Worm (Caenorhabditis elegans) whole organism, L1 larva: ENCODE measurements around the gene cpr-8.
A peak's percentile ranks its signal among the peaks of the same experiment; 100 is the strongest.

Source experiments
- Y116A8C.19 ChIP-seq: sonication (generic microtip); optimal IDR thresholded peaks from 2 replicates; lab custom pipeline; 2016; ENCODE audit warnings: missing compliant biosample characterization, missing genetic modification characterization, borderline replicate concordance
- aha-1 ChIP-seq: fragments of 150-350 bp; optimal IDR thresholded peaks from 2 replicates; lab custom pipeline; 2014; ENCODE audit warnings: missing biosample characterization, missing genetic modification characterization
- alr-1 ChIP-seq: fragments of 200-800 bp; sonication (Bioruptor generic); optimal IDR thresholded peaks from 2 replicates; lab custom pipeline; 2018; ENCODE audit warnings: borderline replicate concordance, mild to moderate bottlenecking, missing genetic modification characterization, missing compliant biosample characterization
- aly-2 ChIP-seq: fragments of 150-350 bp; optimal IDR thresholded peaks from 2 replicates; lab custom pipeline; 2014; ENCODE audit warnings: missing biosample characterization, missing genetic modification characterization
- ama-1 ChIP-seq: fragments of 150-350 bp; optimal IDR thresholded peaks from 2 replicates; lab custom pipeline; 2014
- blmp-1 ChIP-seq: fragments of 150-350 bp; optimal IDR thresholded peaks from 2 replicates; lab custom pipeline; 2014; ENCODE audit warnings: missing biosample characterization, missing genetic modification characterization
- ceh-8 ChIP-seq: fragments of 200-800 bp; sonication (Bioruptor generic); optimal IDR thresholded peaks from 2 replicates; lab custom pipeline; 2018; ENCODE audit warnings: mild to moderate bottlenecking, missing genetic modification characterization, moderate library complexity, missing compliant biosample characterization
- ceh-82 ChIP-seq, 3 experiments: fragments of 150-350 bp in 1 of 3; sonication (generic microtip) in 2 of 3; optimal IDR thresholded peaks; 2 replicates each; lab custom pipeline; 2014 to 2017; ENCODE audit warnings: missing biosample characterization in 3 of 3, missing genetic modification characterization in 3 of 3
- ceh-88 ChIP-seq: fragments of 200-800 bp; sonication (Bioruptor generic); IDR thresholded peaks from 2 replicates; pipeline ENCODE4 v1.3.6; 2022; ENCODE audit warnings: missing genetic modification characterization, missing compliant biosample characterization
- dpl-1 ChIP-seq, 3 experiments: fragments of 150-350 bp in 2 of 3; sonication (generic microtip) in 1 of 3; optimal IDR thresholded peaks; 2 replicates each; lab custom pipeline; 2014 to 2017; ENCODE audit warnings: missing biosample characterization in 3 of 3, missing genetic modification characterization in 3 of 3, missing genetic modification reagents in 3 of 3
- egl-13 ChIP-seq: sonication (generic microtip); optimal IDR thresholded peaks from 2 replicates; lab custom pipeline; 2016; ENCODE audit warnings: missing genotype, missing genetic modification reagents, missing genetic modification characterization, missing compliant biosample characterization
- elt-2 ChIP-seq: sonication (generic microtip); optimal IDR thresholded peaks from 2 replicates; lab custom pipeline; 2016; ENCODE audit warnings: missing genetic modification characterization, mild to moderate bottlenecking, inconsistent platforms, missing compliant biosample characterization, missing genetic modification reagents
- elt-3 ChIP-seq, 6 experiments: fragments of 150-350 bp in 1 of 6; sonication (generic microtip); optimal IDR thresholded peaks; 2 replicates each; lab custom pipeline; 2017 to 2018; ENCODE audit warnings: missing biosample characterization in 6 of 6, missing genetic modification characterization in 6 of 6, inconsistent platforms in 1 of 6
- ets-5 ChIP-seq: fragments of 200-800 bp; sonication (Bioruptor generic); IDR thresholded peaks from 2 replicates; pipeline ENCODE4 v1.3.6; 2022; ENCODE audit warnings: missing genetic modification characterization, missing compliant biosample characterization
- fkh-4 ChIP-seq: sonication (generic microtip); optimal IDR thresholded peaks from 2 replicates; lab custom pipeline; 2016; ENCODE audit warnings: missing compliant biosample characterization, missing genetic modification characterization, borderline replicate concordance
- fkh-8 ChIP-seq: sonication (generic microtip); optimal IDR thresholded peaks from 2 replicates; lab custom pipeline; 2016; ENCODE audit warnings: mild to moderate bottlenecking, missing genetic modification characterization, missing compliant biosample characterization
- fos-1 ChIP-seq: fragments of 150-350 bp; optimal IDR thresholded peaks from 2 replicates; lab custom pipeline; 2014; ENCODE audit warnings: missing biosample characterization, missing genetic modification characterization
- grh-1 ChIP-seq: fragments of 200-800 bp; sonication (Bioruptor generic); IDR thresholded peaks from 2 replicates; pipeline ENCODE4 v1.3.6; 2022; ENCODE audit warnings: missing genetic modification reagents, missing genetic modification characterization, missing compliant biosample characterization
- hlh-17 ChIP-seq: fragments of 200-800 bp; sonication (Bioruptor generic); optimal IDR thresholded peaks from 2 replicates; lab custom pipeline; 2018; ENCODE audit warnings: missing genetic modification characterization, mild to moderate bottlenecking, missing compliant biosample characterization, moderate library complexity, borderline replicate concordance
- jun-1 ChIP-seq: fragments of 150-350 bp; optimal IDR thresholded peaks from 2 replicates; lab custom pipeline; 2014; ENCODE audit warnings: missing biosample characterization, missing genetic modification reagents, missing genetic modification characterization
- lin-14 ChIP-seq: fragments of 200-800 bp; sonication (Bioruptor generic); optimal IDR thresholded peaks from 2 replicates; lab custom pipeline; 2018; ENCODE audit warnings: mild to moderate bottlenecking, missing genetic modification characterization, moderate library complexity, missing compliant biosample characterization
- lin-15B ChIP-seq: fragments of 150-350 bp; sonication (generic microtip); optimal IDR thresholded peaks from 3 replicates; lab custom pipeline; 2014; ENCODE audit warnings: missing biosample characterization, missing genetic modification characterization
- lin-35 ChIP-seq, 2 experiments: fragments of 150-350 bp; optimal IDR thresholded peaks; 2 replicates each; lab custom pipeline; 2014; ENCODE audit warnings: missing biosample characterization in 2 of 2, missing genetic modification characterization in 2 of 2, missing genetic modification reagents in 2 of 2
- lsy-2 ChIP-seq, 2 experiments: fragments of 150-350 bp; optimal IDR thresholded peaks; 2 replicates each; lab custom pipeline; 2014; ENCODE audit warnings: missing biosample characterization in 2 of 2, missing genetic modification characterization in 2 of 2
- mdl-1 ChIP-seq, 2 experiments: fragments of 150-350 bp; optimal IDR thresholded peaks; 2 replicates each; lab custom pipeline; 2014 to 2017; ENCODE audit warnings: missing biosample characterization in 2 of 2, missing genetic modification characterization in 2 of 2, inconsistent platforms in 1 of 2
- mef-2 ChIP-seq: fragments of 150-350 bp; optimal IDR thresholded peaks from 2 replicates; lab custom pipeline; 2014; ENCODE audit warnings: missing biosample characterization, missing genetic modification characterization
- nhr-19 ChIP-seq: fragments of 200-800 bp; sonication (Bioruptor generic); conservative IDR thresholded peaks from 2 replicates; pipeline ENCODE4 v1.3.6; 2022; ENCODE audit warnings: missing genetic modification characterization, missing compliant biosample characterization
- nhr-237 ChIP-seq: fragments of 150-350 bp; optimal IDR thresholded peaks from 2 replicates; lab custom pipeline; 2014; ENCODE audit warnings: missing biosample characterization, missing genetic modification characterization
- nhr-28 ChIP-seq: fragments of 150-350 bp; optimal IDR thresholded peaks from 2 replicates; lab custom pipeline; 2014; ENCODE audit warnings: missing biosample characterization, missing genetic modification characterization
- nhr-71 ChIP-seq: sonication (generic microtip); optimal IDR thresholded peaks from 2 replicates; lab custom pipeline; 2016; ENCODE audit warnings: mild to moderate bottlenecking, missing genetic modification characterization, moderate library complexity, missing compliant biosample characterization
- nhr-76 ChIP-seq: sonication (generic microtip); optimal IDR thresholded peaks from 2 replicates; lab custom pipeline; 2017; ENCODE audit warnings: missing biosample characterization, missing genetic modification characterization
- nhr-77 ChIP-seq: fragments of 150-350 bp; optimal IDR thresholded peaks from 2 replicates; lab custom pipeline; 2014; ENCODE audit warnings: missing biosample characterization, missing genetic modification characterization
- nhr-84 ChIP-seq: sonication (generic microtip); optimal IDR thresholded peaks from 2 replicates; lab custom pipeline; 2017; ENCODE audit warnings: missing biosample characterization, missing genetic modification characterization
- nhr-85 ChIP-seq: sonication (generic microtip); peaks from one replicate; lab custom pipeline; 2016; ENCODE audit warnings: missing genetic modification characterization, inconsistent platforms, missing compliant biosample characterization
- pag-3 ChIP-seq: sonication (generic microtip); optimal IDR thresholded peaks from 2 replicates; lab custom pipeline; 2017; ENCODE audit warnings: missing genetic modification characterization, mild to moderate bottlenecking, missing compliant biosample characterization, antibody characterized with exemption, borderline replicate concordance; ENCODE audit not compliant: insufficient read depth
- pax-3 ChIP-seq: fragments of 200-800 bp; sonication (Bioruptor generic); optimal IDR thresholded peaks from 2 replicates; lab custom pipeline; 2018; ENCODE audit warnings: mild to moderate bottlenecking, missing genetic modification characterization, moderate library complexity, missing compliant biosample characterization
- rnt-1 ChIP-seq: sonication (generic microtip); optimal IDR thresholded peaks from 2 replicates; lab custom pipeline; 2016; ENCODE audit warnings: mild to moderate bottlenecking, missing genetic modification characterization, moderate library complexity, missing compliant biosample characterization
- skn-1 ChIP-seq: fragments of 150-350 bp; optimal IDR thresholded peaks from 2 replicates; lab custom pipeline; 2014; ENCODE audit warnings: missing biosample characterization, missing genetic modification characterization
- snpc-4 ChIP-seq: fragments of 150-350 bp; optimal IDR thresholded peaks from 2 replicates; lab custom pipeline; 2014; ENCODE audit warnings: missing biosample characterization, missing genetic modification characterization
- snu-23 ChIP-seq: sonication (generic microtip); optimal IDR thresholded peaks from 2 replicates; lab custom pipeline; 2016; ENCODE audit warnings: missing genetic modification characterization, missing compliant biosample characterization
- sox-4 ChIP-seq: sonication (generic microtip); optimal IDR thresholded peaks from 2 replicates; lab custom pipeline; 2016; ENCODE audit warnings: missing genetic modification characterization, missing compliant biosample characterization
- swsn-7 ChIP-seq: sonication (generic microtip); optimal IDR thresholded peaks from 2 replicates; lab custom pipeline; 2016; ENCODE audit warnings: missing genetic modification characterization, missing compliant biosample characterization
- tbx-2 ChIP-seq: sonication (generic microtip); optimal IDR thresholded peaks from 2 replicates; lab custom pipeline; 2016; ENCODE audit warnings: missing genetic modification characterization, missing compliant biosample characterization
- unc-30 ChIP-seq: sonication (generic microtip); optimal IDR thresholded peaks from 2 replicates; lab custom pipeline; 2017; ENCODE audit warnings: missing biosample characterization, missing genetic modification characterization
- unc-86 ChIP-seq: sonication (generic microtip); optimal IDR thresholded peaks from 2 replicates; lab custom pipeline; 2016; ENCODE audit warnings: missing genetic modification characterization, missing compliant biosample characterization
- unc-98 ChIP-seq: fragments of 200-800 bp; sonication (Bioruptor generic); IDR thresholded peaks from 2 replicates; pipeline ENCODE4 v1.3.6; 2022; ENCODE audit warnings: missing genetic modification characterization, missing compliant biosample characterization
- xbp-1 ChIP-seq: sonication (generic microtip); optimal IDR thresholded peaks from 2 replicates; lab custom pipeline; 2016; ENCODE audit warnings: missing genetic modification characterization, missing compliant biosample characterization
- zip-4 ChIP-seq: fragments of 200-800 bp; sonication (Bioruptor generic); optimal IDR thresholded peaks from 2 replicates; lab custom pipeline; 2018; ENCODE audit warnings: mild to moderate bottlenecking, missing genetic modification characterization, moderate library complexity, missing compliant biosample characterization
- ztf-11 ChIP-seq, 2 experiments: sonication (generic microtip); optimal IDR thresholded peaks; 2 replicates each; lab custom pipeline; 2016 to 2017; ENCODE audit warnings: missing genetic modification characterization in 2 of 2, missing biosample characterization in 1 of 2, missing compliant biosample characterization in 1 of 2
- ztf-4 ChIP-seq: fragments of 150-350 bp; optimal IDR thresholded peaks from 2 replicates; lab custom pipeline; 2014; ENCODE audit warnings: missing biosample characterization, missing genetic modification characterization

Gene cpr-8

ce11 chrV:1153387-1153786 is 19.0 kb downstream of the cpr-8 start:
- TF ChIP-seq blmp-1 (tag; lab: Kevin White, UChicago) (no peak), ceh-88 (no peak), elt-2 (tag; lab: Kevin White, UChicago) (no peak), xbp-1 (tag; lab: Kevin White, UChicago) (no peak), pax-3 (no peak), dpl-1 (GFP tag; optimal IDR thresholded peaks at IDR 0.05; lab: Kevin White, UChicago) (no peak), rnt-1 (tag; lab: Kevin White, UChicago) (no peak), unc-98 (GFP tag; lab: Robert Waterston, UW) (no peak), nhr-71 (tag; lab: Kevin White, UChicago) (no peak), ets-5 (no peak), ztf-4 (tag; lab: Kevin White, UChicago) (no peak), nhr-77 (tag; lab: Kevin White, UChicago) (no peak), mef-2 (tag; lab: Kevin White, UChicago) (no peak), ceh-82 (tag; optimal IDR thresholded peaks at IDR 0.05; lab: Kevin White, UChicago) (no peak), nhr-19 (no peak), nhr-84 (tag; lab: Kevin White, UChicago) (no peak)

ce11 chrV:1153925-1154324 is 19.5 kb downstream of the cpr-8 start:
- TF ChIP-seq ceh-82 (tag; optimal IDR thresholded peaks at IDR 0.05; lab: Kevin White, UChicago) (peak in 2 of 3 experiments; percentile 38 to 44), lin-35 (GFP tag; optimal IDR thresholded peaks at IDR 0.05; lab: Kevin White, UChicago) (no peak), rnt-1 (tag; lab: Kevin White, UChicago) (peak; percentile 39), Y116A8C.19 (tag; lab: Kevin White, UChicago) (no peak), nhr-76 (tag; lab: Kevin White, UChicago) (no peak), nhr-19 (peak; percentile 28; the same call in 1 of the 2 replicates), lsy-2 (tag; optimal IDR thresholded peaks at IDR 0.05; lab: Kevin White, UChicago) (peak; percentile 18 to 27), snpc-4 (tag; lab: Kevin White, UChicago) (no peak), lin-14 (GFP tag; lab: Kevin White, UChicago) (peak; percentile 92), dpl-1 (GFP tag; optimal IDR thresholded peaks at IDR 0.05; lab: Kevin White, UChicago) (no peak), mdl-1 (tag; optimal IDR thresholded peaks at IDR 0.05; lab: Kevin White, UChicago) (no peak), nhr-237 (tag; lab: Kevin White, UChicago) (no peak), lin-15B (tag; lab: Kevin White, UChicago) (peak; percentile 32), ceh-88 (no peak), mef-2 (tag; lab: Kevin White, UChicago) (no peak), skn-1 (peak; percentile 15), fos-1 (tag; lab: Kevin White, UChicago) (no peak), elt-3 (tag; optimal IDR thresholded peaks at IDR 0.05; lab: Kevin White, UChicago) (no peak), nhr-85 (tag; lab: Kevin White, UChicago) (no peak), ztf-11 (tag; optimal IDR thresholded peaks at IDR 0.05; lab: Kevin White, UChicago) (peak in 1 of 2 experiments; percentile 51), pag-3 (tag; lab: Kevin White, UChicago) (no peak), snu-23 (GFP tag; lab: Kevin White, UChicago) (peak; percentile 37), unc-98 (GFP tag; lab: Robert Waterston, UW) (no peak), grh-1 (GFP tag; lab: Robert Waterston, UW) (no peak), tbx-2 (tag; lab: Kevin White, UChicago) (peak; percentile 38), ceh-8 (peak; percentile 17), aha-1 (tag; lab: Kevin White, UChicago) (no peak), zip-4 (GFP tag; lab: Kevin White, UChicago) (peak; percentile 2), swsn-7 (peak; percentile 72), aly-2 (tag; lab: Kevin White, UChicago) (no peak), fkh-8 (tag; lab: Kevin White, UChicago) (peak; percentile 91), alr-1 (tag; lab: Kevin White, UChicago) (no peak), egl-13 (peak; percentile 83), jun-1 (tag; lab: Kevin White, UChicago) (peak; percentile 36), ama-1 (lab: Kevin White, UChicago) (peak; percentile 33), hlh-17 (GFP tag; lab: Kevin White, UChicago) (no peak), nhr-71 (tag; lab: Kevin White, UChicago) (peak; percentile 75), unc-86 (tag; lab: Kevin White, UChicago) (peak; percentile 74), unc-30 (no peak), nhr-28 (tag; lab: Kevin White, UChicago) (no peak), sox-4 (tag; lab: Kevin White, UChicago) (peak; percentile 36), fkh-4 (tag; lab: Kevin White, UChicago) (no peak), pax-3 (peak; percentile 47)
